Worm (Caenorhabditis elegans): ENCODE measurements around the gene sna-1.

- TF ChIP-seq him-1 (tag; optimal IDR thresholded peaks at IDR 0.05) (no peak), dao-5 (tag; optimal IDR thresholded peaks at IDR 0.05) (no peak), W03F9.2 (tag; optimal IDR thresholded peaks at IDR 0.05) (no peak)
Observed at ce11 chrV:6668741-6669140, 41.7 kb downstream of the sna-1 start, which contains the start of gene str-180.

Data from whole organism, L4/young adult.